Fruit fly (Drosophila melanogaster): ENCODE results near the gene CG9777.

Gene CG9777

DNA sequence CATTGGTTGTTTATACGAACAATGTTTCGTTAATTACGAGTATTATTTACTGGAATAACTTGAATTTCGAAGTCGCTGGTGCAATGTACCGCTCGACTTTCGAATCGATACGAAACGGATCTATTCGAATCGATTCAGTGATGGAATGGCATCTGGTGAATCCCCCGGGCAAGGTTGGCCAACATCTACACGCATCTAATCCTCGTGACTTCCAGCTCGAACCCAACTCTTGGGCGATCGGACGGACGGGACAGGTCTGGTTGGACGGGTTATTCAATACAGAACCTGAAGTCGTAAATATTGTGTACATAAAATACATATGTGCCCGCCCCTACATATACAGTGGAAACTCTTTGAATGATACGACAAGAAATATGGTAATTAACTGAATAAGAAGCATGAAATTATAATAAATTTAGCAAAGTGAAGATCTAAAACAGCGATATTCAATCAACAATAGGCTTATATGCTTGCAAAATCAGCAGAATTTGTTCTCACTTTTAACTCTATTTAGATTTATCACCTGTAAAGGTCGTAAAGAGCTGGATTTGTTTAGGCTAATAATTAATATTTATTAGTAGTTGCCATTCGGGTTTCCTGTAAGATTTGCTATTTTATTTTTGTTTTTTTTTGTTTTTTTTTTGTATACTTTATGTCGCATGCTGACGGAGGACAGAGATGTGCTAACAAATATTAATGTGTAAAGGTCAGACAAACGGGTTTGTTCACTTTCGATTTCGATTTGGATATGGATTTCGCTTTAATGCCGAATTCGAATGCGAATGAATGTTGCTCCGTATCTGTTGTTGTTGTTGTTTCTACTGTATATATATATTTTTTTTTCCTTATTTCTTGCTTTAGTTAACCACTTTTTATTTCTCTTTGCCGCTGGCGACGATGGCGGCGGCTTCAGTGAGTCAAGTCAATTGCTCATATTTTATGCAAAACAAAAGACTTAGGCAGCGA is 15.0 kb downstream of the CG9777 start:
- TF ChIP-seq CG13204 (GFP tag; optimal IDR thresholded peaks at IDR 0.05) = no peak
- no peak for TF ChIP-seq CG9948 (tag; optimal IDR thresholded peaks at IDR 0.05)

DNA sequence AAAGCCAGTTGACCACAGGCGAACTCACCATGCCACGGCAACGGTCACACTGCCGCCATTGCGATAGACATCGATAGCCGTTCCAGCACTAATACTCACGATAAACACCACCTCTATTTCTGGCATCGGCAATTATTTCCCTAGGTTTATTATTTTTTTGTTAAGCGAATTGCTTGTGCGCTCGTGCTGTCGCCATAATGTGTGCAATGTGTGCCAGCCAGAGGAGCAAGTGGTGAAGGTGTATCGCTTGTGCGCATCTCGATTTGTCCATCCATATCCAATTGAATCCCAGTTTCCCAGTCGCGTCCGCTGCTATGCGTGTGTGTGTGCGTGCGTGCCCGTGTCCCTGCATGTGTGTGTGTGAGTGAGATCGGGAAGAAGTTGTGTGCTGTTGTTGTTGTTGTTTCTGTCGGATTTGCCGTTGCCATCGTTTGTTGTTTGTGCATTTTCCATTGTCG is 21.4 kb downstream of the CG9777 start, which contains the start of gene mbt:
mbt (plus strand) TSS at position 85 of the 458 bp plus-strand sequence.
- TF ChIP-seq CG10348 (GFP tag; IDR thresholded peaks at IDR 0.05) (no peak), CG13204 (GFP tag; optimal IDR thresholded peaks at IDR 0.05) (peak; percentile 40), rn (GFP tag; IDR thresholded peaks at IDR 0.05) (no peak), CG12605 (GFP tag; IDR thresholded peaks at IDR 0.05) (no peak), EcR (GFP tag; optimal IDR thresholded peaks at IDR 0.05) (peak; percentile 21), CG9948 (tag; optimal IDR thresholded peaks at IDR 0.05) (no peak)

DNA sequence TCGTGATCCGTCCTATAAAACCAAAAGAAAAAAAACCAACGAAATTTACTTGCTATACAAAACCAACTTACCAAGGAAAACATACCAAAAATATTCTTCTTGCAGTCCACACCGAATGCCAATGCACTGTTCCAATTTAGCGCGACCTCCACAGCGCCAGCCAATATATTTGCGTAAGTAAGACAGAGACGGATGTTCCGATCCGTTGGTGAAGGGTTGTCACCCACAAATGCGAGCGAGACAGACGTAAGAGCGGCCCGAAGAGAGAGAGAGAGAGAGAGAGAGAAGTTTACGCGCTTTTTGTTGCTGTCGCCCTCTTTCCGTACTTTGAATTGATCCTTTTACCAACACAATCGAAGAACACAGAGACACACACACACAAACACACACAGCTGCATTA is 24.2 kb downstream of the CG9777 start:
- TF ChIP-seq Pif1B (GFP tag; optimal IDR thresholded peaks at IDR 0.05) (no peak), CG13204 (GFP tag; optimal IDR thresholded peaks at IDR 0.05) (peak; percentile 0), CG14655 (GFP tag; optimal IDR thresholded peaks at IDR 0.05) (no peak), EcR (GFP tag; optimal IDR thresholded peaks at IDR 0.05) (peak; percentile 37)

DNA sequence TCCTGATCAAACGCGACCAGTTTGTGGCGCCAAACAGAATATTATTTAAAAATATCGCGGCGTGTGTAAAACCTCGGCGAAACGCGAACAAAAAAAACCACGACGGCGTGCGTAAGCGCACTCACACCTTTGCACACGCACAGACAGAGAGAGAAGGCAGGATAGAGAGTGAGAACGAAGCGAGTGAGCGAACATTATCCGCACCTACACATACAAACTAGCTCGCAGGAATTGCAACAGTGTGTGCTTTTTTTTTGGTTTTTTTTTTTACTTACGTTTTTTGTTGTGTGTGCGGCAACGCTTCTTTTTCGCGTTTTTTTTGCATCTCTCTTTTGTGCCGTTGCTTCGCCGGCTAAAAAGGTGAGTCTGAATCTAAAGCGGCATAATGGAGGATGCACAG is 32.3 kb downstream of the CG9777 start:
- TF ChIP-seq Pif1A (GFP tag; optimal IDR thresholded peaks at IDR 0.05) (peak; percentile 97), Ets98B (GFP tag; IDR thresholded peaks at IDR 0.05) (peak; percentile 91), CG14655 (GFP tag; optimal IDR thresholded peaks at IDR 0.05) (peak; percentile 86), CG4496 (GFP tag; IDR thresholded peaks at IDR 0.05) (peak; percentile 97), CG10348 (GFP tag; IDR thresholded peaks at IDR 0.05) (no peak), CG12605 (GFP tag; IDR thresholded peaks at IDR 0.05) (peak; percentile 99), Pif1B (GFP tag; optimal IDR thresholded peaks at IDR 0.05) (peak; percentile 96), CG32121 (GFP tag; IDR thresholded peaks at IDR 0.05) (peak; percentile 89), CG8301 (tag; optimal IDR thresholded peaks at IDR 0.05) (peak; percentile 76), CG8159 (tag; optimal IDR thresholded peaks at IDR 0.05) (peak; percentile 92), CG34367 (tag; optimal IDR thresholded peaks at IDR 0.05) (peak; percentile 96), CG15710 (tag; optimal IDR thresholded peaks at IDR 0.05) (peak; percentile 94), CG17806 (tag; optimal IDR thresholded peaks at IDR 0.05) (peak; percentile 88), D1 (tag; optimal IDR thresholded peaks at IDR 0.05) (no peak), fd96Ca (GFP tag; IDR thresholded peaks at IDR 0.05) (peak; percentile 93), EcR (GFP tag; optimal IDR thresholded peaks at IDR 0.05) (peak; percentile 69), CG13204 (GFP tag; optimal IDR thresholded peaks at IDR 0.05) (peak; percentile 98), rn (GFP tag; IDR thresholded peaks at IDR 0.05) (peak; percentile 78), CG9948 (tag; optimal IDR thresholded peaks at IDR 0.05) (peak; percentile 85), Snoo (tag; optimal IDR thresholded peaks at IDR 0.05) (peak; percentile 92), gl (tag; optimal IDR thresholded peaks at IDR 0.05) (peak; percentile 99)

DNA sequence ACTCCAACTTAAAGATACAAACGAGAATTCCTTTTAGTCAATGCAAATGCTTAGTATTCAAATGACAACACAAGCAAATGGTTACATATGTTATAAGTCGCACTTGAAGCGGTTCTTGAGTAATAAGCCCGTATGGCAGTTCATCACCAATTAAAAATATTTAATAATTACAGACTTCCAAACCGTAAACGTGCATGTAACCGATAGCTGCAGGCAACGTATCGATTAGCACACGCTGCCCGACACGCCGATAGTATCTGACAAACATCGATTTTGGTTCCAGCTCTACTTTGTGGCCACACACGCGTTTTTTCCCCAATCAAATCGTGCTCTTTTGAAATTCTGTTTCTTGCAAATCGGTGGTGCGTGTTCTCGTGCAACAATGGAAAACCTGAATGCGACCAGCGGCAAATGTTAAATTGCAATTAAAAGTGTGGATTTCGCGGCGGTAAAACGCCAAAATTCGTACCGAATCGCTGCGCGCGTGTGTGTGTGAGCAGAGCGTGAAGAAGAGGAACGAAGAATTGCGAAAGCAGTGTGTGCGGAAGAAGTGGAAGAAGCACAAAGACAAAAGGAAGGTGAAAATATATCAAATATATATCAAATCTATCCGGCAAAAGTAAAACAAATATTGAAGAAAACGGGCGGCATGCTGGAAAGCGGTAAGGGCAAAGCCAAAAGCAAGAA is 32.9 kb downstream of the CG9777 start, which contains the start of the genes CG9784 and Nup153:
CG9784 (minus strand) TSS at position 238 of the 687 bp plus-strand sequence.
Nup153 (plus strand) TSS at position 264 of the 687 bp plus-strand sequence.
- TF ChIP-seq CG14655 (GFP tag; optimal IDR thresholded peaks at IDR 0.05) (no peak), Pif1A (GFP tag; optimal IDR thresholded peaks at IDR 0.05) (no peak), fd96Ca (GFP tag; IDR thresholded peaks at IDR 0.05) (0 out of 3 replicates have a peak, but pooled peaks have one; percentile 12), CG12605 (GFP tag; IDR thresholded peaks at IDR 0.05) (no peak), CG4496 (GFP tag; IDR thresholded peaks at IDR 0.05) (no peak)

DNA sequence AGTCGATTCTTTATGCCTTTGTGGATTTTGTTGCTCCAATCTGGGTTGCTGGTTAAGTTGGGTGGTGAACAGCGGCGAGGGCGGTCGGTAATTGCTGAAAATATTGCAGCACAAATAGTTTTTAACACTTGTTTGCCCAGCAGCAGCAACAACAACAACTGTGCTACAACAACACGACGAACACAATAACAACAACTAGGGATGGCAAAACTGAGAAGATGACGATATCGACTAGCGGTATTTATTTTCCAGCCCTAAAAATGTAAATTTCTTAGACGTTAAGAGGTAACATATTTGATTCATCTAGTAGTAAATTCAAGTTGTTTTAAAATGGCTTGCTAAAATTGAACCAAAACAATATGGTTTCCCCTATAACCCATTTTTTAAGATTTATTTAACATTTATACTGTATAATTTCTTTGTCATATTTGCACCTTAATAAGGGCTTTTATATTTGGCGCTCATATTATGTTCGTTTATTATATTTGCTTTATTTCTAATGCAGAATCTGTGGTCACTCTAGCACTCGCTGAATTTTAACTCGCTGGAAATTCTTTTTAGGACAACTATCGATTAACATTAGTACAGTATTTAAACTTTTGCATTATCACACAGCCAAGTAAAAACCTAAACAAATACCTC is 33.6 kb downstream of the CG9777 start:
- 0 out of 2 replicates have a peak, but pooled peaks have one; percentile 16 for TF ChIP-seq CG32121 (GFP tag; IDR thresholded peaks at IDR 0.05)
- no peak for TF ChIP-seq rn (GFP tag; IDR thresholded peaks at IDR 0.05)

Measured in whole organism, pupa.